Worm (Caenorhabditis elegans): ENCODE results near the gene fozi-1.
A peak's percentile ranks its signal among the peaks of the same experiment; 100 is the strongest.

fozi-1 gene

DNA sequence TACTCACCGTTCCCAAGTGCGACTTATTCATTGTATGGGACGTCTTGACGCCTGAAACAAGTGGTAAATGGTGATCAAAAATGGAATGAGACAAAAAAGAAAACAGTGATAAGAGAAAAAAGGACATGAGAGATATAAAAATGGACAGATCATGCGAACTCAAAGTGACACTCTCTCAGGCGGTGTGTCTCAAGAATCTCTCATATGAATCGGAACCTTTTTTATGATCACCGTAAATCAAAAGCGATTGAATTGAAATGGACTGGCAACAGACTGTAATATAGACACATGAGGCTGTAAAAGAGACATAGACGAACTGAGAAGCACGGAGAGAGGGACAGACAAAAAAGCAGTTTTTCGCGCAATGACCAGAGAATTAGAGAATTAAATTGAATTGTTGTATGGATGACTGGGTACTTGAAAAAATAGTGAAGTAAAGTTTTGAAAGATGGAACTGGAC, 12.5 kb upstream of the fozi-1 start, which contains the start of gene clip-1:
Gene clip-1 (minus strand): TSS at position 51 of the 460 bp plus-strand sequence.
- TF ChIP-seq nhr-28 (tag; optimal IDR thresholded peaks at IDR 0.05) (no peak), nhr-76 (tag; optimal IDR thresholded peaks at IDR 0.05) (no peak), unc-62 (GFP tag; optimal IDR thresholded peaks at IDR 0.05) (peak; percentile 12), sptf-1 (tag; optimal IDR thresholded peaks at IDR 0.05) (no peak), ces-1 (GFP tag; optimal IDR thresholded peaks at IDR 0.05) (peak; percentile 31)

- TF ChIP-seq lin-32 (GFP tag; optimal IDR thresholded peaks at IDR 0.05) (no peak), nhr-12 (tag; optimal IDR thresholded peaks at IDR 0.05) (no peak), mab-5 (tag; optimal IDR thresholded peaks at IDR 0.05) (no peak), nhr-76 (tag; optimal IDR thresholded peaks at IDR 0.05) (no peak), flh-1 (GFP tag; optimal IDR thresholded peaks at IDR 0.05) (no peak)
Observed at ce11 chrIII:9270183-9270582, 11.4 kb upstream of the fozi-1 start.

- peak; percentile 81 for TF ChIP-seq ces-1 (GFP tag; optimal IDR thresholded peaks at IDR 0.05)
- TF ChIP-seq snpc-4 (tag; optimal IDR thresholded peaks at IDR 0.05): no peak
Observed at ce11 chrIII:9271389-9271918, 10.1 kb upstream of the fozi-1 start.

DNA sequence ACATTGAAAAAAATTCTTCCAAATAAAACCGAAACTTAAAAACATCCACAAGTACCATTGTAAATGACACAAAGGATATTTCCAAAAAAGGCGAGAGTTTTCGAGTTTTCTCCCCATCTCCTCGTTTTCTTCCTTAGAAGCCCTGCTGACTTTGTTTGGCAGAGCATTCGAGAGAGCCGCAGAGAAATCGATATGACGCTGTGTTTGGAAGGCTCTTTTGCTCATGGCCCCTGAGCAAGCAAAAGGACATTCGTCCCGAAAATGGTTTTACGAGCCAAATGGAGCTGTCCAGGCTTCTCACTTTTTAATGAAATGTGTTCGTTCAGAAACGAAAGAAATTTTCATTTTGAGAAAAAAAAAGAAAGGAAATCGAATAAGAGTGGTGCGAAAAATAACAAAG, 9.5 kb upstream of the fozi-1 start:
- TF ChIP-seq zip-8 (tag; optimal IDR thresholded peaks at IDR 0.05) (no peak), ces-1 (GFP tag; optimal IDR thresholded peaks at IDR 0.05) (peak; percentile 42)

ce11 chrIII:9277803-9278202, 3.8 kb upstream of the fozi-1 start:
- TF ChIP-seq nhr-12 (tag; optimal IDR thresholded peaks at IDR 0.05) (no peak), zip-8 (tag; optimal IDR thresholded peaks at IDR 0.05) (no peak), mls-2 (tag; optimal IDR thresholded peaks at IDR 0.05) (no peak), ham-2 (GFP tag; optimal IDR thresholded peaks at IDR 0.05) (no peak), mab-5 (tag; optimal IDR thresholded peaks at IDR 0.05) (no peak), drap-1 (GFP tag; optimal IDR thresholded peaks at IDR 0.05) (no peak), tbx-8 (GFP tag; optimal IDR thresholded peaks at IDR 0.05) (no peak), nhr-2 (tag; optimal IDR thresholded peaks at IDR 0.05) (no peak), nhr-28 (tag; optimal IDR thresholded peaks at IDR 0.05) (no peak), mep-1 (tag; optimal IDR thresholded peaks at IDR 0.05) (no peak), M03D4.4 (tag; optimal IDR thresholded peaks at IDR 0.05) (no peak), hlh-1 (tag; optimal IDR thresholded peaks at IDR 0.05) (no peak), ceh-43 (GFP tag; optimal IDR thresholded peaks at IDR 0.05) (no peak), lin-13 (tag; optimal IDR thresholded peaks at IDR 0.05) (no peak), blmp-1 (tag; optimal IDR thresholded peaks at IDR 0.05) (no peak)

DNA sequence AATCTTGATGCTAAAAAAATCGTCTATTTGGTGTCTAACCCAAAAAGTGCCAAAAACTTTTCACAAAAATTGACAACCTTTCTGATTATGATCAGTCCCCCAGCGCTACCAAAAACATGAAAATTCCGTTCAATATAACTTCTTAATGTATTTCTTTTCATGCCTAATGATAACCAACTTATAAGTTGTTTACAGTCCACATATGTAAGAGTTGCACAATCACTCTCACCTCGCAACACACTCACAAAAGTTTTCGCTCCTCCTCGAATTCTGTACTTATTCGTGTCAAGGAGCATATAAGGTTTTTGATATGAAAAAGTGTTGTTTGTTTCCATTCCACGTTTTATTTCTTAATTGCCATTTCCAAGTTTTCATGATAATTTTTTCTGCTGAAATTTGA, 7.0 kb downstream of the fozi-1 start:
- no peak for TF ChIP-seq nhr-28 (tag; optimal IDR thresholded peaks at IDR 0.05)
- TF ChIP-seq snpc-4 (tag; optimal IDR thresholded peaks at IDR 0.05): no peak
- no peak for TF ChIP-seq ceh-39 (tag; optimal IDR thresholded peaks at IDR 0.05)
- TF ChIP-seq ces-1 (GFP tag; optimal IDR thresholded peaks at IDR 0.05): no peak
- TF ChIP-seq sptf-1 (tag; optimal IDR thresholded peaks at IDR 0.05): no peak
- TF ChIP-seq bed-3 (GFP tag; optimal IDR thresholded peaks at IDR 0.05): no peak
- no peak for TF ChIP-seq nhr-76 (tag; optimal IDR thresholded peaks at IDR 0.05)
- TF ChIP-seq mab-5 (tag; optimal IDR thresholded peaks at IDR 0.05): no peak
- no peak for TF ChIP-seq ham-2 (GFP tag; optimal IDR thresholded peaks at IDR 0.05)
- no peak for TF ChIP-seq tbx-8 (GFP tag; optimal IDR thresholded peaks at IDR 0.05)
- no peak for TF ChIP-seq unc-62 (GFP tag; optimal IDR thresholded peaks at IDR 0.05)
- TF ChIP-seq ceh-43 (GFP tag; optimal IDR thresholded peaks at IDR 0.05): no peak
- TF ChIP-seq flh-1 (GFP tag; optimal IDR thresholded peaks at IDR 0.05): no peak

- TF ChIP-seq hlh-1 (tag; optimal IDR thresholded peaks at IDR 0.05) (no peak), ceh-39 (tag; optimal IDR thresholded peaks at IDR 0.05) (no peak)
Observed at ce11 chrIII:9289815-9290214, 8.2 kb downstream of the fozi-1 start.

- TF ChIP-seq sptf-1 (tag; optimal IDR thresholded peaks at IDR 0.05) (no peak), sem-2 (GFP tag; optimal IDR thresholded peaks at IDR 0.05) (no peak), ceh-39 (tag; optimal IDR thresholded peaks at IDR 0.05) (no peak), zip-8 (tag; optimal IDR thresholded peaks at IDR 0.05) (no peak), elt-1 (tag; optimal IDR thresholded peaks at IDR 0.05; ENCODE audit: borderline replicate concordance, insufficient read depth) (no peak), bed-3 (GFP tag; optimal IDR thresholded peaks at IDR 0.05) (no peak), cnd-1 (tag; optimal IDR thresholded peaks at IDR 0.05) (no peak), nhr-28 (tag; optimal IDR thresholded peaks at IDR 0.05) (no peak), mep-1 (tag; optimal IDR thresholded peaks at IDR 0.05) (no peak), ztf-11 (tag; optimal IDR thresholded peaks at IDR 0.05) (no peak), ham-2 (GFP tag; optimal IDR thresholded peaks at IDR 0.05) (no peak), mls-2 (tag; optimal IDR thresholded peaks at IDR 0.05) (no peak)
Observed at ce11 chrIII:9297345-9297744, 15.8 kb downstream of the fozi-1 start, which contains the start of gene K01B6.4. Gene K01B6.4 (minus strand): TSS chrIII:9297445.
